Fruit fly (Drosophila melanogaster) whole organism, embryonic: ENCODE measurements around the gene zen2.

ENCODE experiments used
- Antp ChIP-seq: fragments of 200-800 bp; sonication (Bioruptor generic); optimal IDR thresholded peaks from 3 replicates; lab custom pipeline; 2016; ENCODE audit warnings: missing biosample characterization, missing genetic modification characterization
- Awh ChIP-seq: fragments of 200-800 bp; sonication (Bioruptor generic); IDR thresholded peaks from 2 replicates; pipeline ENCODE4, ENCODE4 v1.3.6; 2022; ENCODE audit warnings: missing biosample characterization, missing genetic modification characterization
- CG10366 ChIP-seq: fragments of 200-800 bp; sonication (Bioruptor generic); IDR thresholded peaks from 2 replicates; pipeline ENCODE4 v1.3.6; 2022; ENCODE audit warnings: missing biosample characterization, missing genetic modification characterization
- CG11398 ChIP-seq: fragments of 200-800 bp; sonication (Bioruptor generic); optimal IDR thresholded peaks from 2 replicates; lab custom pipeline; 2016; ENCODE audit warnings: missing biosample characterization, missing genetic modification characterization
- CG11560 ChIP-seq: fragments of 200-800 bp; sonication (Bioruptor generic); IDR thresholded peaks from 3 replicates; pipeline ENCODE4 v1.3.6; 2022; ENCODE audit warnings: missing biosample characterization, missing genetic modification characterization
- CG11723 ChIP-seq: fragments of 200-800 bp; sonication (Bioruptor generic); optimal IDR thresholded peaks from 2 replicates; lab custom pipeline; 2017; ENCODE audit warnings: missing biosample characterization, mild to moderate bottlenecking, missing genetic modification characterization
- CG12236 ChIP-seq: fragments of 200-800 bp; sonication (Bioruptor generic); optimal IDR thresholded peaks from 2 replicates; lab custom pipeline; 2016; ENCODE audit warnings: missing biosample characterization, missing genetic modification characterization
- CG1233 ChIP-seq: fragments of 200-800 bp; sonication (Bioruptor generic); optimal IDR thresholded peaks from 4 replicates; lab custom pipeline; 2018; ENCODE audit warnings: missing biosample characterization, mild to moderate bottlenecking, missing genetic modification characterization
- CG12942 ChIP-seq: fragments of 200-800 bp; sonication (Bioruptor generic); optimal IDR thresholded peaks from 3 replicates; lab custom pipeline; 2016; ENCODE audit warnings: missing biosample characterization, missing genetic modification characterization
- CG14860 ChIP-seq: fragments of 200-800 bp; sonication (Bioruptor generic); IDR thresholded peaks from 3 replicates; pipeline ENCODE4 v1.3.6; 2022; ENCODE audit warnings: missing biosample characterization, missing genetic modification characterization; ENCODE audit not compliant: partially characterized antibody
- CG1832 ChIP-seq: fragments of 200-800 bp; sonication (Bioruptor generic); optimal IDR thresholded peaks from 2 replicates; lab custom pipeline; 2017; ENCODE audit warnings: missing biosample characterization, mild to moderate bottlenecking, missing genetic modification characterization, inconsistent platforms
- CG18764 ChIP-seq: fragments of 200-800 bp; sonication (Bioruptor generic); optimal IDR thresholded peaks from 3 replicates; lab custom pipeline; 2016; ENCODE audit warnings: missing biosample characterization, missing genetic modification characterization
- CG30431 ChIP-seq: fragments of 200-800 bp; sonication (Bioruptor generic); optimal IDR thresholded peaks from 2 replicates; lab custom pipeline; 2017; ENCODE audit warnings: missing biosample characterization, missing genetic modification characterization
- CG34376 ChIP-seq: fragments of 200-800 bp; sonication (Bioruptor generic); optimal IDR thresholded peaks from 2 replicates; lab custom pipeline; 2018; ENCODE audit warnings: missing biosample characterization, mild to moderate bottlenecking, missing genetic modification characterization
- CG34422 ChIP-seq: fragments of 200-800 bp; sonication (Bioruptor generic); IDR thresholded peaks from 3 replicates; pipeline ENCODE4 v1.3.6; 2022; ENCODE audit warnings: missing biosample characterization, missing genetic modification characterization
- CG4282 ChIP-seq: fragments of 200-800 bp; sonication (Bioruptor generic); optimal IDR thresholded peaks from 2 replicates; lab custom pipeline; 2016; ENCODE audit warnings: missing biosample characterization, missing genetic modification characterization
- CG4730 ChIP-seq: fragments of 200-800 bp; sonication (Bioruptor generic); IDR thresholded peaks from 2 replicates; pipeline ENCODE4 v1.3.6; 2022; ENCODE audit warnings: missing biosample characterization, missing genetic modification characterization
- CG5180 ChIP-seq: fragments of 200-800 bp; sonication (Bioruptor generic); optimal IDR thresholded peaks from 3 replicates; lab custom pipeline; 2017; ENCODE audit warnings: missing biosample characterization, missing genetic modification characterization, mild to moderate bottlenecking, moderate library complexity, missing genetic modification reagents
- CG5245 ChIP-seq: fragments of 200-800 bp; sonication (Bioruptor generic); optimal IDR thresholded peaks from 3 replicates; lab custom pipeline; 2016; ENCODE audit warnings: missing biosample characterization, missing genetic modification characterization
- CG6813 ChIP-seq: fragments of 200-800 bp; sonication (Bioruptor generic); optimal IDR thresholded peaks from 2 replicates; lab custom pipeline; 2017; ENCODE audit warnings: missing biosample characterization, missing genetic modification characterization, mild to moderate bottlenecking, moderate library complexity, missing genetic modification reagents
- CG7372 ChIP-seq: fragments of 200-800 bp; sonication (Bioruptor generic); IDR thresholded peaks from 2 replicates; pipeline ENCODE4 v1.3.6; 2022; ENCODE audit warnings: missing biosample characterization, missing genetic modification characterization
- CG7839 ChIP-seq: fragments of 200-800 bp; sonication (Bioruptor generic); optimal IDR thresholded peaks from 3 replicates; lab custom pipeline; 2018; ENCODE audit warnings: missing biosample characterization, mild to moderate bottlenecking, missing genetic modification characterization, moderate library complexity
- CG7928 ChIP-seq: fragments of 200-800 bp; sonication (Bioruptor generic); optimal IDR thresholded peaks from 2 replicates; lab custom pipeline; 2017; ENCODE audit warnings: missing biosample characterization, mild to moderate bottlenecking, missing genetic modification characterization
- CG8388 ChIP-seq: fragments of 200-800 bp; sonication (Bioruptor generic); optimal IDR thresholded peaks from 2 replicates; lab custom pipeline; 2019; ENCODE audit warnings: missing biosample characterization, mild to moderate bottlenecking, missing genetic modification characterization, moderate library complexity
- CHES-1-like ChIP-seq: fragments of 200-800 bp; sonication (Bioruptor generic); optimal IDR thresholded peaks from 2 replicates; lab custom pipeline; 2016; ENCODE audit warnings: missing biosample characterization, missing genetic modification characterization
- Camta ChIP-seq: fragments of 200-800 bp; sonication (Bioruptor generic); optimal IDR thresholded peaks from 2 replicates; lab custom pipeline; 2016; ENCODE audit warnings: missing biosample characterization, missing genetic modification characterization
- Dip3 ChIP-seq: fragments of 200-800 bp; sonication (Bioruptor generic); optimal IDR thresholded peaks from 3 replicates; lab custom pipeline; 2016; ENCODE audit warnings: missing biosample characterization, missing genetic modification characterization
- Gug ChIP-seq: fragments of 200-800 bp; sonication (Bioruptor generic); IDR thresholded peaks from 4 replicates; pipeline ENCODE4 v1.3.6; 2022; ENCODE audit warnings: missing biosample characterization, missing genetic modification characterization
- HmgZ ChIP-seq: fragments of 200-800 bp; sonication (Bioruptor generic); optimal IDR thresholded peaks from 2 replicates; lab custom pipeline; 2018; ENCODE audit warnings: missing biosample characterization, mild to moderate bottlenecking, missing genetic modification characterization
- Hr78 ChIP-seq, 2 experiments: fragments of 200-800 bp in 1 of 2; fragments of >200 bp in 1 of 2; sonication (Bioruptor generic) in 1 of 2; optimal IDR thresholded peaks; 2 replicates each; lab custom pipeline; 2017 to 2019; ENCODE audit warnings: missing biosample characterization in 2 of 2, missing genetic modification characterization in 2 of 2, mild to moderate bottlenecking in 1 of 2, moderate library complexity in 1 of 2
- Lhr ChIP-seq: fragments of 200-800 bp; sonication (Bioruptor generic); optimal IDR thresholded peaks from 3 replicates; lab custom pipeline; 2017; ENCODE audit warnings: mild to moderate bottlenecking, missing biosample characterization, missing genetic modification reagents, missing genetic modification characterization
- MTF-1 ChIP-seq: fragments of 200-800 bp; sonication (Bioruptor generic); optimal IDR thresholded peaks from 2 replicates; lab custom pipeline; 2018; ENCODE audit warnings: missing biosample characterization, mild to moderate bottlenecking, missing genetic modification characterization, borderline replicate concordance
- Max ChIP-seq: fragments of 200-800 bp; sonication (Bioruptor generic); optimal IDR thresholded peaks from 2 replicates; lab custom pipeline; 2016; ENCODE audit warnings: missing biosample characterization, mild to moderate bottlenecking, missing genetic modification characterization
- Oaz ChIP-seq: fragments of 200-800 bp; sonication (Bioruptor generic); IDR thresholded peaks from 2 replicates; pipeline ENCODE4 v1.3.6; 2022; ENCODE audit warnings: missing biosample characterization, missing genetic modification characterization
- Tbp ChIP-seq: fragments of >200 bp; optimal IDR thresholded peaks from 2 replicates; lab custom pipeline; 2018; ENCODE audit warnings: missing biosample characterization, missing genetic modification characterization
- Usf ChIP-seq: fragments of 200-800 bp; sonication (Bioruptor generic); optimal IDR thresholded peaks from 2 replicates; lab custom pipeline; 2017; ENCODE audit warnings: missing genotype, missing biosample characterization, missing genetic modification characterization
- ato ChIP-seq: fragments of 200-800 bp; sonication (Bioruptor generic); IDR thresholded peaks from 2 replicates; pipeline ENCODE4 v1.3.6; 2022; ENCODE audit warnings: missing biosample characterization, missing genetic modification characterization; ENCODE audit not compliant: partially characterized antibody
- chm ChIP-seq: fragments of 200-800 bp; sonication (Bioruptor generic); IDR thresholded peaks from 2 replicates; pipeline ENCODE4 v1.3.6; 2022; ENCODE audit warnings: missing biosample characterization, missing genetic modification characterization
- exex ChIP-seq: fragments of 200-800 bp; sonication (Bioruptor generic); optimal IDR thresholded peaks from 4 replicates; lab custom pipeline; 2018; ENCODE audit warnings: missing biosample characterization, mild to moderate bottlenecking, missing genetic modification characterization, moderate library complexity
- fd64A ChIP-seq: fragments of 200-800 bp; sonication (Bioruptor generic); optimal IDR thresholded peaks from 3 replicates; lab custom pipeline; 2018; ENCODE audit warnings: missing biosample characterization, mild to moderate bottlenecking, missing genetic modification characterization
- fd96Cb ChIP-seq: fragments of 200-800 bp; sonication (Bioruptor generic); optimal IDR thresholded peaks from 2 replicates; lab custom pipeline; 2018; ENCODE audit warnings: missing biosample characterization, mild to moderate bottlenecking, missing genetic modification characterization, moderate library complexity
- grau ChIP-seq: fragments of 200-800 bp; optimal IDR thresholded peaks from 3 replicates; lab custom pipeline; 2019; ENCODE audit warnings: missing biosample characterization, mild to moderate bottlenecking, missing genetic modification characterization, moderate library complexity
- hb ChIP-seq: fragments of 200-800 bp; sonication (Bioruptor generic); IDR thresholded peaks from 3 replicates; pipeline ENCODE4 v1.3.6; 2022; ENCODE audit warnings: missing biosample characterization, missing genetic modification characterization; ENCODE audit not compliant: partially characterized antibody
- hbn ChIP-seq: fragments of 200-800 bp; sonication (Bioruptor generic); IDR thresholded peaks from 2 replicates; pipeline ENCODE4 v1.3.6; 2022; ENCODE audit warnings: missing biosample characterization, missing genetic modification characterization; ENCODE audit not compliant: partially characterized antibody
- jumu ChIP-seq: fragments of 200-800 bp; sonication (Bioruptor generic); optimal IDR thresholded peaks from 3 replicates; lab custom pipeline; 2016; ENCODE audit warnings: missing biosample characterization, missing genetic modification characterization
- run ChIP-seq: fragments of 200-800 bp; sonication (Bioruptor generic); optimal IDR thresholded peaks from 3 replicates; lab custom pipeline; 2018; ENCODE audit warnings: missing biosample characterization, mild to moderate bottlenecking, missing genetic modification characterization
- sc ChIP-seq, 3 experiments: fragments of >200 bp in 2 of 3; fragments of 200-800 bp in 1 of 3; sonication (Bioruptor generic) in 1 of 3; optimal IDR thresholded peaks; 2 replicates in 2 of 3; 3 replicates in 1 of 3; lab custom pipeline; 2017; ENCODE audit warnings: mild to moderate bottlenecking in 1 of 3, missing biosample characterization in 1 of 3, missing genetic modification characterization in 1 of 3, missing genetic modification reagents in 1 of 3
- sens ChIP-seq: fragments of 200-800 bp; sonication (Bioruptor generic); peaks from one replicate; lab custom pipeline; 2016; ENCODE audit warnings: missing biosample characterization, missing genetic modification characterization

zen2 gene

dm6 chr3R:6762794-6763407 is 19.0 kb upstream of the zen2 start (continued):
- TF ChIP-seq jumu (GFP tag; lab: Kevin White, UChicago): peak; percentile 26
- peak; percentile 58 for TF ChIP-seq CG4730 (GFP tag; lab: Robert Waterston, UW)
- TF ChIP-seq Gug (GFP tag; lab: Robert Waterston, UW): no peak; the same call in 3 of the 4 replicates
- TF ChIP-seq exex (tag; lab: Kevin White, UChicago): peak; percentile 9
- TF ChIP-seq fd64A (GFP tag; lab: Kevin White, UChicago): peak; percentile 7
- peak; percentile 93 for TF ChIP-seq CG7839 (tag; lab: Kevin White, UChicago)
- TF ChIP-seq Camta (GFP tag; lab: Kevin White, UChicago): peak; percentile 61
- peak; percentile 26; the same call in 1 of the 2 replicates for TF ChIP-seq CG10366 (GFP tag; lab: Robert Waterston, UW)
- TF ChIP-seq HmgZ: peak; percentile 6
- no peak for TF ChIP-seq hb (GFP tag; lab: Robert Waterston, UW)
- TF ChIP-seq MTF-1: peak; percentile 82
- peak; percentile 23 for TF ChIP-seq CHES-1-like (GFP tag; lab: Kevin White, UChicago)
- TF ChIP-seq sens (GFP tag; lab: Kevin White, UChicago): peak; percentile 97
- peak; percentile 50 for TF ChIP-seq CG11723 (GFP tag; lab: Kevin White, UChicago)
- no peak for TF ChIP-seq CG14860 (GFP tag; lab: Robert Waterston, UW)
- no peak for TF ChIP-seq sc (optimal IDR thresholded peaks at IDR 0.05; lab: Kevin White, UChicago)
- peak; percentile 87 for TF ChIP-seq sc (GFP tag; optimal IDR thresholded peaks at IDR 0.05; lab: Kevin White, UChicago)
- peak; percentile 88 for TF ChIP-seq grau (tag; lab: Kevin White, UChicago)
- no peak; the same call in 1 of the 2 replicates for TF ChIP-seq CG7372 (GFP tag; lab: Robert Waterston, UW)
- peak in 1 of 2 experiments; percentile 76 for TF ChIP-seq Hr78 (GFP tag; optimal IDR thresholded peaks at IDR 0.05; lab: Kevin White, UChicago)
- TF ChIP-seq Dip3: no peak
- peak; percentile 52 for TF ChIP-seq CG11398
- TF ChIP-seq CG12236: peak; percentile 53
- TF ChIP-seq CG34376: no peak
- peak; percentile 93 for TF ChIP-seq fd96Cb (tag; lab: Kevin White, UChicago)
- TF ChIP-seq hbn: no peak
- peak; percentile 89 for TF ChIP-seq Usf (GFP tag; lab: Kevin White, UChicago)
- peak; percentile 76 for TF ChIP-seq CG6813 (GFP tag; lab: Kevin White, UChicago)
- TF ChIP-seq CG5180 (GFP tag; lab: Kevin White, UChicago): peak; percentile 42
- TF ChIP-seq CG8388: peak; percentile 95
- peak; percentile 60 for TF ChIP-seq CG5245 (GFP tag; lab: Kevin White, UChicago)
- peak; percentile 51 for TF ChIP-seq run (tag; lab: Kevin White, UChicago)
- peak; percentile 64 for TF ChIP-seq CG30431 (GFP tag; lab: Kevin White, UChicago)
- no peak for TF ChIP-seq ato (GFP tag; lab: Robert Waterston, UW)
- TF ChIP-seq Antp (GFP tag; lab: Kevin White, UChicago): peak; percentile 13
- TF ChIP-seq chm (GFP tag; lab: Robert Waterston, UW): peak; percentile 88; the same call in 1 of the 2 replicates
- TF ChIP-seq CG11560 (tag; lab: Robert Waterston, UW): no peak; the same call in 2 of the 3 replicates
- TF ChIP-seq Awh: peak; percentile 46; the same call in 1 of the 2 replicates
- TF ChIP-seq CG12942 (GFP tag; lab: Kevin White, UChicago): peak; percentile 55
- no peak for TF ChIP-seq CG4282 (GFP tag; lab: Kevin White, UChicago)
- peak; percentile 46; the same call in 1 of the 3 replicates for TF ChIP-seq CG34422 (GFP tag; lab: Robert Waterston, UW)
- no peak for TF ChIP-seq CG7928 (GFP tag; lab: Kevin White, UChicago)
- peak; percentile 63 for TF ChIP-seq Max (GFP tag; lab: Kevin White, UChicago)
- TF ChIP-seq CG18764 (GFP tag; lab: Kevin White, UChicago): peak; percentile 69
- TF ChIP-seq Oaz (GFP tag; lab: Robert Waterston, UW): no peak
- TF ChIP-seq CG1832 (GFP tag; lab: Kevin White, UChicago): no peak
- TF ChIP-seq Tbp (GFP tag; lab: Kevin White, UChicago): no peak
- TF ChIP-seq Lhr (GFP tag; lab: Kevin White, UChicago): peak; percentile 84
- TF ChIP-seq CG1233 (GFP tag; lab: Kevin White, UChicago): peak; percentile 81
